Fruit fly (Drosophila melanogaster) whole organism, embryonic: ENCODE measurements around the gene PXo.

Experiments used
- Awh ChIP-seq: fragments of 200-800 bp; sonication (Bioruptor generic); IDR thresholded peaks from 2 replicates; pipeline ENCODE4, ENCODE4 v1.3.6; 2022; ENCODE audit warnings: missing biosample characterization, missing genetic modification characterization
- B-H2 ChIP-seq: fragments of 200-800 bp; sonication (Bioruptor generic); optimal IDR thresholded peaks from 2 replicates; lab custom pipeline; 2018; ENCODE audit warnings: missing biosample characterization, mild to moderate bottlenecking, missing genetic modification characterization
- C15 ChIP-seq: fragments of 200-800 bp; sonication (Bioruptor generic); IDR thresholded peaks from 3 replicates; pipeline ENCODE4 v1.3.6; 2022; ENCODE audit warnings: missing biosample characterization, missing genetic modification characterization
- CG10267 ChIP-seq: fragments of 200-800 bp; sonication (Bioruptor generic); optimal IDR thresholded peaks from 2 replicates; lab custom pipeline; 2018; ENCODE audit warnings: missing biosample characterization, mild to moderate bottlenecking, missing genetic modification characterization, moderate library complexity
- CG10431 ChIP-seq: fragments of 200-800 bp; sonication (Bioruptor generic); optimal IDR thresholded peaks from 3 replicates; lab custom pipeline; 2018; ENCODE audit warnings: missing biosample characterization, mild to moderate bottlenecking, missing genetic modification characterization
- CG11723 ChIP-seq: fragments of 200-800 bp; sonication (Bioruptor generic); optimal IDR thresholded peaks from 2 replicates; lab custom pipeline; 2017; ENCODE audit warnings: missing biosample characterization, mild to moderate bottlenecking, missing genetic modification characterization
- CG12391 ChIP-seq: fragments of 200-800 bp; sonication (Bioruptor generic); optimal IDR thresholded peaks from 3 replicates; lab custom pipeline; 2018; ENCODE audit warnings: missing biosample characterization, mild to moderate bottlenecking, missing genetic modification characterization, moderate library complexity
- CG13287 ChIP-seq: fragments of 200-800 bp; sonication (Bioruptor generic); IDR thresholded peaks from 2 replicates; pipeline ENCODE4 v1.3.6; 2022; ENCODE audit warnings: missing biosample characterization, missing genetic modification characterization; ENCODE audit not compliant: partially characterized antibody
- CG1602 ChIP-seq: fragments of 200-800 bp; sonication (Bioruptor generic); optimal IDR thresholded peaks from 3 replicates; lab custom pipeline; 2016; ENCODE audit warnings: missing biosample characterization, missing genetic modification characterization
- CG1647 ChIP-seq: fragments of 200-800 bp; sonication (Bioruptor generic); optimal IDR thresholded peaks from 3 replicates; lab custom pipeline; 2016; ENCODE audit warnings: missing biosample characterization, missing genetic modification characterization
- CG16815 ChIP-seq: fragments of 200-800 bp; sonication (Bioruptor generic); optimal IDR thresholded peaks from 3 replicates; lab custom pipeline; 2017; ENCODE audit warnings: missing biosample characterization, mild to moderate bottlenecking, missing genetic modification characterization
- CG17186 ChIP-seq: fragments of 200-800 bp; sonication (Bioruptor generic); optimal IDR thresholded peaks from 3 replicates; lab custom pipeline; 2017; ENCODE audit warnings: missing biosample characterization, missing genetic modification reagents, missing genetic modification characterization
- CG17359 ChIP-seq: fragments of 200-800 bp; sonication (Bioruptor generic); optimal IDR thresholded peaks from 3 replicates; lab custom pipeline; 2018; ENCODE audit warnings: missing biosample characterization, mild to moderate bottlenecking, missing genetic modification characterization, moderate library complexity
- CG17361 ChIP-seq: fragments of 200-800 bp; sonication (Bioruptor generic); IDR thresholded peaks from 3 replicates; pipeline ENCODE4 v1.3.6; 2022; ENCODE audit warnings: missing biosample characterization, missing genetic modification characterization
- CG18262 ChIP-seq: fragments of 200-800 bp; optimal IDR thresholded peaks from 3 replicates; lab custom pipeline; 2019; ENCODE audit warnings: missing biosample characterization, mild to moderate bottlenecking, missing genetic modification characterization, moderate library complexity
- CG18599 ChIP-seq: fragments of 200-800 bp; sonication (Bioruptor generic); optimal IDR thresholded peaks from 3 replicates; lab custom pipeline; 2017; ENCODE audit warnings: missing biosample characterization, missing genetic modification characterization, mild to moderate bottlenecking, moderate library complexity, missing genetic modification reagents
- CG2120 ChIP-seq: fragments of 200-800 bp; sonication (Bioruptor generic); optimal IDR thresholded peaks from 3 replicates; lab custom pipeline; 2016; ENCODE audit warnings: missing biosample characterization, missing genetic modification characterization
- CG2129 ChIP-seq: fragments of 200-800 bp; sonication (Bioruptor generic); IDR thresholded peaks from 2 replicates; pipeline ENCODE4 v1.3.6; 2022; ENCODE audit warnings: missing biosample characterization, missing genetic modification characterization; ENCODE audit not compliant: partially characterized antibody
- CG3065 ChIP-seq: fragments of 200-800 bp; sonication (Bioruptor generic); optimal IDR thresholded peaks from 2 replicates; lab custom pipeline; 2016; ENCODE audit warnings: missing biosample characterization, missing genetic modification characterization
- CG3163 ChIP-seq: fragments of 200-800 bp; sonication (Bioruptor generic); optimal IDR thresholded peaks from 3 replicates; lab custom pipeline; 2016; ENCODE audit warnings: missing biosample characterization, missing genetic modification characterization
- CG3838 ChIP-seq: fragments of 200-800 bp; sonication (Bioruptor generic); optimal IDR thresholded peaks from 3 replicates; lab custom pipeline; 2016; ENCODE audit warnings: missing biosample characterization, missing genetic modification characterization
- CG3995 ChIP-seq: fragments of 200-800 bp; sonication (Bioruptor generic); optimal IDR thresholded peaks from 3 replicates; lab custom pipeline; 2016; ENCODE audit warnings: missing biosample characterization, missing genetic modification characterization
- CG42726 ChIP-seq: fragments of 200-800 bp; sonication (Bioruptor generic); IDR thresholded peaks from 2 replicates; pipeline ENCODE4 v1.3.6; 2022; ENCODE audit warnings: missing biosample characterization, missing genetic modification characterization; ENCODE audit not compliant: partially characterized antibody
- CG7556 ChIP-seq: fragments of 200-800 bp; sonication (Bioruptor generic); optimal IDR thresholded peaks from 2 replicates; lab custom pipeline; 2017; ENCODE audit warnings: missing biosample characterization, mild to moderate bottlenecking, missing genetic modification characterization
- CG7963 ChIP-seq: fragments of 200-800 bp; sonication (Bioruptor generic); IDR thresholded peaks from 3 replicates; pipeline ENCODE4 v1.3.6; 2022; ENCODE audit warnings: missing biosample characterization, missing genetic modification characterization; ENCODE audit not compliant: partially characterized antibody
- CG9817 ChIP-seq: fragments of 200-800 bp; sonication (Bioruptor generic); optimal IDR thresholded peaks from 2 replicates; lab custom pipeline; 2018; ENCODE audit warnings: missing biosample characterization, mild to moderate bottlenecking, missing genetic modification characterization, moderate library complexity
- Dfd ChIP-seq, 2 experiments: fragments of >200 bp; optimal IDR thresholded peaks; 2 replicates each; lab custom pipeline; 2017; ENCODE audit warnings: missing biosample characterization in 2 of 2, missing genetic modification characterization in 2 of 2
- Hsf ChIP-seq: fragments of 200-800 bp; sonication (Bioruptor generic); optimal IDR thresholded peaks from 3 replicates; lab custom pipeline; 2016; ENCODE audit warnings: missing biosample characterization, missing genetic modification characterization
- Lpt ChIP-seq: fragments of >200 bp; optimal IDR thresholded peaks from 2 replicates; lab custom pipeline; 2018; ENCODE audit warnings: missing biosample characterization, missing genetic modification characterization
- MTF-1 ChIP-seq: fragments of 200-800 bp; sonication (Bioruptor generic); optimal IDR thresholded peaks from 2 replicates; lab custom pipeline; 2018; ENCODE audit warnings: missing biosample characterization, mild to moderate bottlenecking, missing genetic modification characterization, borderline replicate concordance
- Neu2 ChIP-seq: fragments of 200-800 bp; sonication (Bioruptor generic); optimal IDR thresholded peaks from 3 replicates; lab custom pipeline; 2016; ENCODE audit warnings: missing biosample characterization, missing genetic modification characterization, borderline replicate concordance
- Six4 ChIP-seq: fragments of 200-800 bp; sonication (Bioruptor generic); optimal IDR thresholded peaks from 2 replicates; lab custom pipeline; 2016; ENCODE audit warnings: missing biosample characterization, missing genetic modification characterization
- TFAM ChIP-seq: fragments of 200-800 bp; sonication (Bioruptor generic); optimal IDR thresholded peaks from 2 replicates; lab custom pipeline; 2017; ENCODE audit warnings: missing biosample characterization, missing genetic modification characterization, inconsistent platforms
- Xbp1 ChIP-seq: fragments of 200-800 bp; sonication (Bioruptor generic); optimal IDR thresholded peaks from 3 replicates; lab custom pipeline; 2016; ENCODE audit warnings: missing biosample characterization, mild to moderate bottlenecking, missing genetic modification characterization
- ash1 ChIP-seq: fragments of 200-800 bp; sonication (Bioruptor generic); optimal IDR thresholded peaks from 2 replicates; lab custom pipeline; 2018; ENCODE audit warnings: missing biosample characterization, mild to moderate bottlenecking, missing genetic modification characterization
- chm ChIP-seq: fragments of 200-800 bp; sonication (Bioruptor generic); IDR thresholded peaks from 2 replicates; pipeline ENCODE4 v1.3.6; 2022; ENCODE audit warnings: missing biosample characterization, missing genetic modification characterization
- danr ChIP-seq: fragments of 200-800 bp; sonication (Bioruptor generic); IDR thresholded peaks from 2 replicates; pipeline ENCODE4 v1.3.6; 2022; ENCODE audit warnings: missing biosample characterization, missing genetic modification characterization
- dati ChIP-seq: fragments of 200-800 bp; sonication (Bioruptor generic); IDR thresholded peaks from 2 replicates; pipeline ENCODE4 v1.3.6; 2022; ENCODE audit warnings: missing biosample characterization, missing genetic modification characterization
- fd96Cb ChIP-seq: fragments of 200-800 bp; sonication (Bioruptor generic); optimal IDR thresholded peaks from 2 replicates; lab custom pipeline; 2018; ENCODE audit warnings: missing biosample characterization, mild to moderate bottlenecking, missing genetic modification characterization, moderate library complexity
- nau ChIP-seq: fragments of 200-800 bp; sonication (Bioruptor generic); optimal IDR thresholded peaks from 3 replicates; lab custom pipeline; 2017; ENCODE audit warnings: missing biosample characterization, mild to moderate bottlenecking, missing genetic modification characterization, missing genetic modification reagents
- p53 ChIP-seq: fragments of 200-800 bp; sonication (Bioruptor generic); optimal IDR thresholded peaks from 2 replicates; lab custom pipeline; 2016; ENCODE audit warnings: missing biosample characterization, missing genetic modification characterization
- repo ChIP-seq: fragments of 200-800 bp; sonication (Bioruptor generic); optimal IDR thresholded peaks from 2 replicates; lab custom pipeline; 2016; ENCODE audit warnings: missing biosample characterization, missing genetic modification characterization
- salm ChIP-seq: fragments of 200-800 bp; sonication (Bioruptor generic); optimal IDR thresholded peaks from 2 replicates; lab custom pipeline; 2018; ENCODE audit warnings: missing biosample characterization, mild to moderate bottlenecking, missing genetic modification characterization
- sc ChIP-seq, 3 experiments: fragments of >200 bp in 2 of 3; fragments of 200-800 bp in 1 of 3; sonication (Bioruptor generic) in 1 of 3; optimal IDR thresholded peaks; 2 replicates in 2 of 3; 3 replicates in 1 of 3; lab custom pipeline; 2017; ENCODE audit warnings: mild to moderate bottlenecking in 1 of 3, missing biosample characterization in 1 of 3, missing genetic modification characterization in 1 of 3, missing genetic modification reagents in 1 of 3
- sens ChIP-seq: fragments of 200-800 bp; sonication (Bioruptor generic); peaks from one replicate; lab custom pipeline; 2016; ENCODE audit warnings: missing biosample characterization, missing genetic modification characterization
- ssp ChIP-seq: fragments of 200-800 bp; sonication (Bioruptor generic); IDR thresholded peaks from 2 replicates; pipeline ENCODE4 v1.3.6; 2022; ENCODE audit warnings: missing biosample characterization, missing genetic modification characterization
- tna ChIP-seq: fragments of 200-800 bp; sonication (Bioruptor generic); IDR thresholded peaks from 2 replicates; pipeline ENCODE4 v1.3.6; 2022; ENCODE audit warnings: missing biosample characterization, missing genetic modification characterization; ENCODE audit not compliant: partially characterized antibody
- unc-4 ChIP-seq: fragments of 200-800 bp; sonication (Bioruptor generic); IDR thresholded peaks from 2 replicates; pipeline ENCODE4 v1.3.6; 2022; ENCODE audit warnings: missing biosample characterization, missing genetic modification characterization; ENCODE audit not compliant: partially characterized antibody
- usp ChIP-seq: fragments of >200 bp; optimal IDR thresholded peaks from 2 replicates; lab custom pipeline; 2017; ENCODE audit warnings: missing biosample characterization, missing genetic modification characterization
- zf30C ChIP-seq: fragments of 200-800 bp; sonication (Bioruptor generic); optimal IDR thresholded peaks from 3 replicates; lab custom pipeline; 2018; ENCODE audit warnings: missing biosample characterization, mild to moderate bottlenecking, missing genetic modification characterization

PXo gene

dm6 chr3L:5932363-5932914 lies 11.3 kb upstream of the PXo start, which contains the start of gene Rcc1 (continued):
- TF ChIP-seq nau (GFP tag; lab: Kevin White, UChicago) (no peak), sc (optimal IDR thresholded peaks at IDR 0.05; lab: Kevin White, UChicago) (no peak), sc (GFP tag; optimal IDR thresholded peaks at IDR 0.05; lab: Kevin White, UChicago) (no peak), sens (GFP tag; lab: Kevin White, UChicago) (peak; percentile 67), CG17361 (no peak), TFAM (GFP tag; lab: Kevin White, UChicago) (no peak), ssp (GFP tag; lab: Robert Waterston, UW) (peak; percentile 63), CG42726 (GFP tag; lab: Robert Waterston, UW) (no peak), CG18262 (tag; lab: Kevin White, UChicago) (peak; percentile 4), dati (no peak), CG17359 (tag; lab: Kevin White, UChicago) (no peak), CG3065 (no peak), danr (no peak), CG7556 (GFP tag; lab: Kevin White, UChicago) (no peak), CG2120 (GFP tag; lab: Kevin White, UChicago) (peak; percentile 51), CG10267 (peak; percentile 69), CG11723 (GFP tag; lab: Kevin White, UChicago) (no peak), CG12391 (tag; lab: Kevin White, UChicago) (no peak), CG3163 (GFP tag; lab: Kevin White, UChicago) (peak; percentile 30), p53 (GFP tag; lab: Kevin White, UChicago) (no peak), Lpt (GFP tag; lab: Kevin White, UChicago) (no peak), zf30C (GFP tag; lab: Kevin White, UChicago) (no peak), CG9817 (no peak), salm (no peak), fd96Cb (no peak), chm (GFP tag; lab: Robert Waterston, UW) (no peak), tna (no peak; the same call in 1 of the 2 replicates), usp (GFP tag; lab: Kevin White, UChicago) (no peak), CG1647 (GFP tag; lab: Kevin White, UChicago) (peak; percentile 30), CG7963 (GFP tag; lab: Robert Waterston, UW) (peak; percentile 38; the same call in 1 of the 3 replicates), MTF-1 (GFP tag; lab: Kevin White, UChicago) (no peak), CG3995 (peak; percentile 27), Hsf (GFP tag; lab: Kevin White, UChicago) (peak; percentile 27), CG2129 (GFP tag; lab: Robert Waterston, UW) (no peak), CG3838 (GFP tag; lab: Kevin White, UChicago) (no peak), Neu2 (no peak), CG17186 (GFP tag; lab: Kevin White, UChicago) (peak; percentile 97), Dfd (GFP tag; optimal IDR thresholded peaks at IDR 0.05; lab: Kevin White, UChicago) (no peak), CG16815 (no peak), CG18599 (GFP tag; lab: Kevin White, UChicago) (no peak), C15 (GFP tag; lab: Robert Waterston, UW) (no peak), repo (peak; percentile 9), B-H2 (no peak), CG10431 (GFP tag; lab: Kevin White, UChicago) (no peak), Awh (GFP tag; lab: Robert Waterston, UW) (no peak), Xbp1 (GFP tag; lab: Kevin White, UChicago) (peak; percentile 18), CG13287 (GFP tag; lab: Robert Waterston, UW) (peak; percentile 78), unc-4 (GFP tag; lab: Robert Waterston, UW) (peak; percentile 64), ash1 (GFP tag; lab: Kevin White, UChicago) (no peak), CG1602 (GFP tag; lab: Kevin White, UChicago) (no peak), Six4 (GFP tag; lab: Kevin White, UChicago) (no peak)
